Worm (Caenorhabditis elegans) whole organism, L3 larva: ENCODE results near the gene clec-187.

Experiments used
- ama-1 ChIP-seq: fragments of 150-350 bp; optimal IDR thresholded peaks from 2 replicates; lab custom pipeline; 2018
- ceh-16 ChIP-seq: sonication (generic microtip); optimal IDR thresholded peaks from 2 replicates; lab custom pipeline; 2017; ENCODE audit warnings: missing biosample characterization, missing genetic modification characterization
- daf-12 ChIP-seq: fragments of 150-350 bp; optimal IDR thresholded peaks from 2 replicates; lab custom pipeline; 2014; ENCODE audit warnings: missing biosample characterization, missing genetic modification reagents, missing genetic modification characterization
- egl-27 ChIP-seq: sonication (generic microtip); optimal IDR thresholded peaks from 4 replicates; lab custom pipeline; 2017; ENCODE audit warnings: missing biosample characterization, missing genetic modification reagents, missing genetic modification characterization
- eor-1 ChIP-seq, 2 experiments: fragments of 150-350 bp; optimal IDR thresholded peaks; 2 replicates each; lab custom pipeline; 2014 to 2018; ENCODE audit warnings: missing biosample characterization in 2 of 2, missing genetic modification characterization in 2 of 2
- fos-1 ChIP-seq: fragments of 150-350 bp; optimal IDR thresholded peaks from 2 replicates; lab custom pipeline; 2014; ENCODE audit warnings: missing biosample characterization, missing genetic modification characterization
- lin-39 ChIP-seq: fragments of 150-350 bp; optimal IDR thresholded peaks from 2 replicates; lab custom pipeline; 2018; ENCODE audit warnings: missing biosample characterization, missing genetic modification reagents, missing genetic modification characterization
- mdl-1 ChIP-seq: fragments of 150-350 bp; optimal IDR thresholded peaks from 2 replicates; lab custom pipeline; 2014; ENCODE audit warnings: missing biosample characterization, missing genetic modification characterization
- mml-1 ChIP-seq: fragments of 150-350 bp; sonication (generic microtip); optimal IDR thresholded peaks from 3 replicates; lab custom pipeline; 2014; ENCODE audit warnings: missing biosample characterization, missing genetic modification characterization
- nfya-1 ChIP-seq: sonication (generic microtip); optimal IDR thresholded peaks from 2 replicates; lab custom pipeline; 2017; ENCODE audit warnings: missing genetic modification characterization, mild to moderate bottlenecking, missing compliant biosample characterization, antibody characterized with exemption, moderate library complexity; ENCODE audit not compliant: insufficient read depth
- nhr-76 ChIP-seq: fragments of 150-350 bp; sonication (generic microtip); optimal IDR thresholded peaks from 5 replicates; lab custom pipeline; 2014; ENCODE audit warnings: missing biosample characterization, missing genetic modification characterization
- nhr-77 ChIP-seq: fragments of 150-350 bp; optimal IDR thresholded peaks from 2 replicates; lab custom pipeline; 2014; ENCODE audit warnings: missing biosample characterization, missing genetic modification characterization
- pha-4 ChIP-seq: fragments of 150-350 bp; optimal IDR thresholded peaks from 2 replicates; lab custom pipeline; 2014; ENCODE audit warnings: missing biosample characterization, missing genetic modification reagents, missing genetic modification characterization

DNA sequence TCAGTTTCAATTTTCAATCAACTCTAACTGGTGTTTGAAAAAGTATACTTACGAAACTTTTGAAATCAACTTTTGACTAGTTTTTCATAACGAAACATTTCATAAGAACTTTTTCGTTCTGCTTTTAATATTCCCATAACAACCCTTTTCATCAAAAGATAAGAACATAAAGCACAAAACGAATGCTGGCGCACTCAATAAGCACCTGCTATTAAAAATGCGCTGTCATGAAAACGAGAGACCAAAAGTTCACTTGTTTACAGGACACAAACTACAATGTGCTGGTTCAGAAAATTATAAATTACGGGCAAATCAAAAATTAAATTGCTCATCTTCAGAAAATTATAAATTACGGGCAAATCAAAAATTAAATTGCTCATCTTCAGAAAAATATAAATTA lies 19.8 kb upstream of the clec-187 start:
- TF ChIP-seq eor-1 (tag; optimal IDR thresholded peaks at IDR 0.05; lab: Kevin White, UChicago) (no peak), mdl-1 (tag; lab: Kevin White, UChicago) (no peak), nhr-77 (tag; lab: Kevin White, UChicago) (no peak), ceh-16 (tag; lab: Kevin White, UChicago) (no peak), lin-39 (no peak), egl-27 (tag; lab: Kevin White, UChicago) (no peak), daf-12 (no peak), ama-1 (lab: Kevin White, UChicago) (no peak), nhr-76 (tag; lab: Kevin White, UChicago) (no peak), pha-4 (tag; lab: Kevin White, UChicago) (no peak), fos-1 (no peak), nfya-1 (tag; lab: Kevin White, UChicago) (no peak), mml-1 (tag; lab: Kevin White, UChicago) (no peak)
